Fruit fly (Drosophila melanogaster) whole organism, adult: Measurements from ENCODE around the gene strat.

Experiments used
- CG5204 ChIP-seq: fragments of 200-800 bp; sonication (Bioruptor generic); optimal IDR thresholded peaks from 2 replicates; lab custom pipeline; 2016; ENCODE audit warnings: missing biosample characterization, missing genetic modification characterization
- Mnt ChIP-seq: fragments of 200-800 bp; sonication (Bioruptor generic); optimal IDR thresholded peaks from 2 replicates; lab custom pipeline; 2016; ENCODE audit warnings: missing biosample characterization, mild to moderate bottlenecking, missing genetic modification characterization

dm6 chr2L:8361204-8361952, 41.2 kb downstream of the strat start:
- TF ChIP-seq CG5204, result peak; percentile 49
- peak; percentile 67 for TF ChIP-seq Mnt (GFP tag; lab: Kevin White, UChicago)
